Fruit fly (Drosophila melanogaster) whole organism, embryonic: ENCODE results near the gene Nrx-IV.

Source experiments
- CG10274 ChIP-seq: fragments of 200-800 bp; sonication (Bioruptor generic); optimal IDR thresholded peaks from 3 replicates; lab custom pipeline; 2017; ENCODE audit warnings: missing biosample characterization, mild to moderate bottlenecking, missing genetic modification characterization
- CG10654 ChIP-seq: fragments of 200-800 bp; sonication (Bioruptor generic); optimal IDR thresholded peaks from 2 replicates; lab custom pipeline; 2016; ENCODE audit warnings: missing biosample characterization, missing genetic modification characterization
- CG10959 ChIP-seq: fragments of 200-800 bp; sonication (Bioruptor generic); IDR thresholded peaks from 2 replicates; pipeline ENCODE4 v1.3.6; 2022; ENCODE audit warnings: missing biosample characterization, missing genetic modification characterization
- CG11093 ChIP-seq: fragments of 200-800 bp; sonication (Bioruptor generic); IDR thresholded peaks from 3 replicates; pipeline ENCODE4 v1.3.6; 2022; ENCODE audit warnings: missing biosample characterization, missing genetic modification characterization
- CG14441 ChIP-seq: fragments of 200-800 bp; sonication (Bioruptor generic); IDR thresholded peaks from 2 replicates; pipeline ENCODE4 v1.3.6; 2022; ENCODE audit warnings: missing biosample characterization, missing genetic modification characterization
- CG15514 ChIP-seq: fragments of 200-800 bp; sonication (Bioruptor generic); optimal IDR thresholded peaks from 3 replicates; lab custom pipeline; 2017; ENCODE audit warnings: missing biosample characterization, missing genetic modification characterization, mild to moderate bottlenecking, moderate library complexity, missing genetic modification reagents
- CG1603 ChIP-seq: fragments of 200-800 bp; sonication (Bioruptor generic); optimal IDR thresholded peaks from 2 replicates; lab custom pipeline; 2019; ENCODE audit warnings: missing biosample characterization, mild to moderate bottlenecking, missing genetic modification characterization, moderate library complexity
- CG16863 ChIP-seq: fragments of 200-800 bp; sonication (Bioruptor generic); optimal IDR thresholded peaks from 3 replicates; lab custom pipeline; 2016; ENCODE audit warnings: missing biosample characterization, missing genetic modification characterization
- CG1832 ChIP-seq: fragments of 200-800 bp; sonication (Bioruptor generic); optimal IDR thresholded peaks from 2 replicates; lab custom pipeline; 2017; ENCODE audit warnings: missing biosample characterization, mild to moderate bottlenecking, missing genetic modification characterization, inconsistent platforms
- CG18619 ChIP-seq: fragments of 200-800 bp; sonication (Bioruptor generic); optimal IDR thresholded peaks from 3 replicates; lab custom pipeline; 2017; ENCODE audit warnings: missing biosample characterization, mild to moderate bottlenecking, missing genetic modification characterization
- CG2889 ChIP-seq: fragments of 200-800 bp; sonication (Bioruptor generic); IDR thresholded peaks from 3 replicates; pipeline ENCODE4 v1.3.6; 2022; ENCODE audit warnings: missing biosample characterization, missing genetic modification characterization
- CG30403 ChIP-seq: fragments of 200-800 bp; sonication (Bioruptor generic); optimal IDR thresholded peaks from 3 replicates; lab custom pipeline; 2016; ENCODE audit warnings: missing biosample characterization, missing genetic modification characterization
- CG30431 ChIP-seq: fragments of 200-800 bp; sonication (Bioruptor generic); optimal IDR thresholded peaks from 2 replicates; lab custom pipeline; 2017; ENCODE audit warnings: missing biosample characterization, missing genetic modification characterization
- CG31224 ChIP-seq: fragments of 200-800 bp; sonication (Bioruptor generic); IDR thresholded peaks from 2 replicates; pipeline ENCODE4 v1.3.6; 2022; ENCODE audit warnings: missing biosample characterization, missing genetic modification characterization
- CG31441 ChIP-seq: fragments of 200-800 bp; sonication (Bioruptor generic); IDR thresholded peaks from 2 replicates; pipeline ENCODE4 v1.3.6; 2022; ENCODE audit warnings: missing biosample characterization, missing genetic modification characterization
- CG32532 ChIP-seq: fragments of 200-800 bp; sonication (Bioruptor generic); IDR thresholded peaks from 2 replicates; pipeline ENCODE4 v1.3.6; 2022; ENCODE audit warnings: missing biosample characterization, missing genetic modification characterization
- CG3847 ChIP-seq: fragments of 200-800 bp; sonication (Bioruptor generic); IDR thresholded peaks from 2 replicates; pipeline ENCODE4 v1.3.6; 2022; ENCODE audit warnings: missing biosample characterization, missing genetic modification characterization
- CG6272 ChIP-seq: fragments of 200-800 bp; sonication (Bioruptor generic); IDR thresholded peaks from 2 replicates; pipeline ENCODE4 v1.3.6; 2022; ENCODE audit warnings: missing biosample characterization, missing genetic modification characterization
- CG7271 ChIP-seq: fragments of 200-800 bp; sonication (Bioruptor generic); optimal IDR thresholded peaks from 2 replicates; lab custom pipeline; 2018; ENCODE audit warnings: missing biosample characterization, mild to moderate bottlenecking, missing genetic modification characterization, moderate library complexity
- CG8765 ChIP-seq: fragments of 200-800 bp; sonication (Bioruptor generic); IDR thresholded peaks from 2 replicates; pipeline ENCODE4 v1.3.6; 2022; ENCODE audit warnings: missing biosample characterization, missing genetic modification characterization
- CG8944 ChIP-seq: fragments of 200-800 bp; sonication (Bioruptor generic); optimal IDR thresholded peaks from 3 replicates; lab custom pipeline; 2016; ENCODE audit warnings: missing biosample characterization, missing genetic modification characterization
- CG9215 ChIP-seq: fragments of 200-800 bp; sonication (Bioruptor generic); IDR thresholded peaks from 2 replicates; pipeline ENCODE4 v1.3.6; 2022; ENCODE audit warnings: missing biosample characterization, missing genetic modification characterization
- CG9817 ChIP-seq: fragments of 200-800 bp; sonication (Bioruptor generic); optimal IDR thresholded peaks from 2 replicates; lab custom pipeline; 2018; ENCODE audit warnings: missing biosample characterization, mild to moderate bottlenecking, missing genetic modification characterization, moderate library complexity
- D ChIP-seq, 2 experiments: fragments of 200-800 bp in 1 of 2; fragments of >200 bp in 1 of 2; sonication (Bioruptor generic) in 1 of 2; optimal IDR thresholded peaks; 2 replicates in 1 of 2; 3 replicates in 1 of 2; lab custom pipeline; 2017; ENCODE audit warnings: mild to moderate bottlenecking in 1 of 2, missing biosample characterization in 1 of 2, missing genetic modification characterization in 1 of 2, missing genetic modification reagents in 1 of 2
- D19B ChIP-seq: fragments of 200-800 bp; sonication (Bioruptor generic); optimal IDR thresholded peaks from 2 replicates; lab custom pipeline; 2017; ENCODE audit warnings: missing biosample characterization, mild to moderate bottlenecking, missing genetic modification characterization
- Elba2 ChIP-seq: fragments of 200-800 bp; sonication (Bioruptor generic); optimal IDR thresholded peaks from 3 replicates; lab custom pipeline; 2016; ENCODE audit warnings: missing biosample characterization, missing genetic modification characterization
- GATAe ChIP-seq: fragments of 200-800 bp; sonication (Bioruptor generic); conservative IDR thresholded peaks from 2 replicates; pipeline ENCODE4 v1.3.6; 2022; ENCODE audit warnings: missing biosample characterization, missing genetic modification characterization
- Hmr ChIP-seq: fragments of 200-800 bp; sonication (Bioruptor generic); optimal IDR thresholded peaks from 3 replicates; lab custom pipeline; 2017; ENCODE audit warnings: mild to moderate bottlenecking, missing biosample characterization, missing genetic modification reagents, missing genetic modification characterization
- Myb ChIP-seq: fragments of 200-800 bp; sonication (Bioruptor generic); optimal IDR thresholded peaks from 2 replicates; lab custom pipeline; 2016; ENCODE audit warnings: missing biosample characterization, missing genetic modification characterization
- Oaz ChIP-seq: fragments of 200-800 bp; sonication (Bioruptor generic); IDR thresholded peaks from 2 replicates; pipeline ENCODE4 v1.3.6; 2022; ENCODE audit warnings: missing biosample characterization, missing genetic modification characterization
- Scr ChIP-seq: fragments of 200-800 bp; sonication (Bioruptor generic); IDR thresholded peaks from 2 replicates; pipeline ENCODE4 v1.3.6; 2022; ENCODE audit warnings: missing biosample characterization, missing genetic modification characterization; ENCODE audit not compliant: partially characterized antibody
- abd-A ChIP-seq: fragments of 200-800 bp; sonication (Bioruptor generic); optimal IDR thresholded peaks from 3 replicates; lab custom pipeline; 2019; ENCODE audit warnings: missing biosample characterization, mild to moderate bottlenecking, missing genetic modification characterization, moderate library complexity
- ac ChIP-seq: fragments of 200-800 bp; sonication (Bioruptor generic); optimal IDR thresholded peaks from 3 replicates; lab custom pipeline; 2017; ENCODE audit warnings: missing biosample characterization, mild to moderate bottlenecking, missing genetic modification characterization
- ato ChIP-seq: fragments of 200-800 bp; sonication (Bioruptor generic); IDR thresholded peaks from 2 replicates; pipeline ENCODE4 v1.3.6; 2022; ENCODE audit warnings: missing biosample characterization, missing genetic modification characterization; ENCODE audit not compliant: partially characterized antibody
- croc ChIP-seq: fragments of 200-800 bp; sonication (Bioruptor generic); conservative IDR thresholded peaks from 3 replicates; pipeline ENCODE4 v1.3.6; 2022; ENCODE audit warnings: missing biosample characterization, missing genetic modification characterization
- crp ChIP-seq, 2 experiments: fragments of 200-800 bp; sonication (Bioruptor generic); optimal IDR thresholded peaks; 2 replicates in 1 of 2; 3 replicates in 1 of 2; lab custom pipeline; 2017; ENCODE audit warnings: missing biosample characterization in 2 of 2, missing genetic modification characterization in 2 of 2, mild to moderate bottlenecking in 1 of 2, moderate library complexity in 1 of 2
- dan ChIP-seq: fragments of 200-800 bp; sonication (Bioruptor generic); IDR thresholded peaks from 2 replicates; pipeline ENCODE4 v1.3.6; 2022; ENCODE audit warnings: missing biosample characterization, missing genetic modification characterization
- dysf ChIP-seq: fragments of 200-800 bp; sonication (Bioruptor generic); IDR thresholded peaks from 3 replicates; pipeline ENCODE4 v1.3.6; 2022; ENCODE audit warnings: missing biosample characterization, missing genetic modification characterization
- ewg ChIP-seq: fragments of 200-800 bp; sonication (Bioruptor generic); optimal IDR thresholded peaks from 3 replicates; lab custom pipeline; 2017; ENCODE audit warnings: mild to moderate bottlenecking, missing biosample characterization, missing genetic modification reagents, missing genetic modification characterization
- hth ChIP-seq: fragments of >200 bp; optimal IDR thresholded peaks from 2 replicates; lab custom pipeline; 2017; ENCODE audit warnings: inconsistent platforms
- ind ChIP-seq: fragments of 200-800 bp; sonication (Bioruptor generic); optimal IDR thresholded peaks from 3 replicates; lab custom pipeline; 2016; ENCODE audit warnings: missing biosample characterization, missing genetic modification characterization
- lov ChIP-seq, 2 experiments: fragments of 200-800 bp in 1 of 2; fragments of >200 bp in 1 of 2; sonication (Bioruptor generic) in 1 of 2; IDR thresholded peaks in 1 of 2; optimal IDR thresholded peaks in 1 of 2; 2 replicates in 1 of 2; 3 replicates in 1 of 2; pipeline versions ENCODE4 v1.3.6 to Lab custom; 2017 to 2022; ENCODE audit warnings: missing biosample characterization in 1 of 2, missing genetic modification characterization in 1 of 2
- nerfin-2 ChIP-seq: fragments of 200-800 bp; sonication (Bioruptor generic); IDR thresholded peaks from 2 replicates; pipeline ENCODE4 v1.3.6; 2022; ENCODE audit warnings: missing biosample characterization, missing genetic modification characterization; ENCODE audit not compliant: partially characterized antibody
- odd ChIP-seq: fragments of 200-800 bp; sonication (Bioruptor generic); optimal IDR thresholded peaks from 2 replicates; lab custom pipeline; 2017; ENCODE audit warnings: missing biosample characterization, mild to moderate bottlenecking, missing genetic modification characterization
- pan ChIP-seq, 4 experiments: fragments of >200 bp in 3 of 4; fragments of 200-800 bp in 1 of 4; sonication (Bioruptor generic) in 1 of 4; optimal IDR thresholded peaks in 3 of 4; IDR thresholded peaks in 1 of 4; 2 replicates each; pipeline versions ENCODE4 v1.3.6 to Lab custom; 2017 to 2022; ENCODE audit warnings: missing biosample characterization in 2 of 4, missing genetic modification characterization in 2 of 4, mixed read lengths in 1 of 4
- tgo ChIP-seq: fragments of 200-800 bp; sonication (Bioruptor generic); IDR thresholded peaks from 3 replicates; pipeline ENCODE4 v1.3.6; 2022; ENCODE audit warnings: missing biosample characterization, missing genetic modification characterization
- trem ChIP-seq: fragments of 200-800 bp; optimal IDR thresholded peaks from 3 replicates; lab custom pipeline; 2019; ENCODE audit warnings: missing biosample characterization, mild to moderate bottlenecking, missing genetic modification characterization, moderate library complexity
- usp ChIP-seq: fragments of >200 bp; optimal IDR thresholded peaks from 2 replicates; lab custom pipeline; 2017; ENCODE audit warnings: missing biosample characterization, missing genetic modification characterization
- wdn ChIP-seq: fragments of 200-800 bp; sonication (Bioruptor generic); IDR thresholded peaks from 2 replicates; pipeline ENCODE4 v1.3.6; 2022; ENCODE audit warnings: missing biosample characterization, missing genetic modification characterization
- wor ChIP-seq: fragments of 200-800 bp; sonication (Bioruptor generic); IDR thresholded peaks from 2 replicates; pipeline ENCODE4 v1.3.6; 2022; ENCODE audit warnings: missing biosample characterization, missing genetic modification characterization
- z ChIP-seq: fragments of 200-800 bp; sonication (Bioruptor generic); IDR thresholded peaks from 3 replicates; pipeline ENCODE4 v1.3.6; 2022; ENCODE audit warnings: missing biosample characterization, missing genetic modification characterization

The Nrx-IV gene

dm6 chr3L:12118156-12118555 lies 28.2 kb upstream of the Nrx-IV start, which contains the start of gene ssp (continued):
- no peak for TF ChIP-seq croc
- no peak for TF ChIP-seq ind (GFP tag; lab: Kevin White, UChicago)
- TF ChIP-seq GATAe (GFP tag; lab: Robert Waterston, UW) = no peak
- no peak for TF ChIP-seq CG30403 (GFP tag; lab: Kevin White, UChicago)
- no peak for TF ChIP-seq CG14441 (GFP tag; lab: Robert Waterston, UW)
- TF ChIP-seq CG8765 (GFP tag; lab: Robert Waterston, UW) = no peak
- no peak for TF ChIP-seq D19B (GFP tag; lab: Kevin White, UChicago)
- no peak for TF ChIP-seq CG31224 (GFP tag; lab: Robert Waterston, UW)
- TF ChIP-seq wdn = no peak
- TF ChIP-seq Elba2 = no peak
- TF ChIP-seq CG2889 = no peak
- peak; percentile 61 for TF ChIP-seq nerfin-2 (GFP tag; lab: Robert Waterston, UW)
- TF ChIP-seq D (optimal IDR thresholded peaks at IDR 0.05; lab: Kevin White, UChicago) = no peak
- TF ChIP-seq D (GFP tag; optimal IDR thresholded peaks at IDR 0.05; lab: Kevin White, UChicago) = no peak
- no peak for TF ChIP-seq Hmr (GFP tag; lab: Kevin White, UChicago)
- TF ChIP-seq CG10654 (GFP tag; lab: Kevin White, UChicago) = no peak
- TF ChIP-seq CG31441 (GFP tag; lab: Robert Waterston, UW) = no peak
- TF ChIP-seq CG9215 (GFP tag; lab: Robert Waterston, UW) = no peak
- no peak for TF ChIP-seq dan (GFP tag; lab: Robert Waterston, UW)
- TF ChIP-seq CG15514 (GFP tag; lab: Kevin White, UChicago) = no peak
- TF ChIP-seq Oaz = no peak
- no peak for TF ChIP-seq CG16863 (GFP tag; lab: Kevin White, UChicago)
- no peak for TF ChIP-seq CG10959 (GFP tag; lab: Robert Waterston, UW)
- TF ChIP-seq CG9817 (tag; lab: Kevin White, UChicago) = no peak
- TF ChIP-seq CG10274 (GFP tag; lab: Kevin White, UChicago) = no peak
- TF ChIP-seq CG1832 (GFP tag; lab: Kevin White, UChicago) = no peak
- no peak for TF ChIP-seq CG3847
- no peak for TF ChIP-seq ewg (GFP tag; lab: Kevin White, UChicago)
- TF ChIP-seq CG30431 (GFP tag; lab: Kevin White, UChicago) = no peak
- TF ChIP-seq crp (GFP tag; optimal IDR thresholded peaks at IDR 0.05; lab: Kevin White, UChicago) = no peak
- TF ChIP-seq CG1603 (tag; lab: Kevin White, UChicago) = no peak
- TF ChIP-seq CG8944 = no peak
- TF ChIP-seq usp = no peak
- peak; percentile 41 for TF ChIP-seq trem (tag; lab: Kevin White, UChicago)
- no peak for TF ChIP-seq pan (optimal IDR thresholded peaks at IDR 0.05; lab: Kevin White, UChicago)
- no peak for TF ChIP-seq pan (GFP tag; optimal IDR thresholded peaks at IDR 0.05 in 1 of 2, IDR thresholded peaks at IDR 0.05 in 1 of 2)
- TF ChIP-seq CG32532 = no peak
- TF ChIP-seq CG6272 (GFP tag; lab: Robert Waterston, UW) = no peak
- TF ChIP-seq CG11093 (GFP tag; lab: Robert Waterston, UW) = no peak
- no peak for TF ChIP-seq lov (optimal IDR thresholded peaks at IDR 0.05; lab: Kevin White, UChicago)
- TF ChIP-seq lov (GFP tag; IDR thresholded peaks at IDR 0.05; lab: Robert Waterston, UW) = no peak
- no peak for TF ChIP-seq dysf (GFP tag; lab: Robert Waterston, UW)
- no peak for TF ChIP-seq ac (GFP tag; lab: Kevin White, UChicago)
- TF ChIP-seq CG18619 (GFP tag; lab: Kevin White, UChicago) = no peak
- no peak for TF ChIP-seq Myb (GFP tag; lab: Kevin White, UChicago)
- TF ChIP-seq wor = no peak
- TF ChIP-seq z (GFP tag; lab: Robert Waterston, UW) = no peak
- no peak for TF ChIP-seq tgo (GFP tag; lab: Robert Waterston, UW)
- no peak for TF ChIP-seq abd-A
- TF ChIP-seq hth = no peak
- TF ChIP-seq ato (GFP tag; lab: Robert Waterston, UW) = peak; percentile 56; the same call in 1 of the 2 replicates
- no peak for TF ChIP-seq odd
- TF ChIP-seq CG7271 (tag; lab: Kevin White, UChicago) = peak; percentile 36
- peak; percentile 84 for TF ChIP-seq Scr (GFP tag; lab: Robert Waterston, UW)
